Worm (Caenorhabditis elegans) whole organism, L2 larva: ENCODE measurements around the gene Y94H6A.10.

Experiments
- alr-1 ChIP-seq: fragments of 150-350 bp; optimal IDR thresholded peaks from 2 replicates; lab custom pipeline; 2014; ENCODE audit warnings: missing biosample characterization, missing genetic modification characterization
- lin-11 ChIP-seq: fragments of 150-350 bp; sonication (generic microtip); optimal IDR thresholded peaks from 2 replicates; lab custom pipeline; 2014; ENCODE audit warnings: missing biosample characterization, missing genetic modification characterization, inconsistent platforms, mixed read lengths
- lin-39 ChIP-seq: fragments of 150-350 bp; optimal IDR thresholded peaks from 2 replicates; lab custom pipeline; 2014; ENCODE audit warnings: missing biosample characterization, missing genetic modification reagents, missing genetic modification characterization
- lsy-2 ChIP-seq, 2 experiments: fragments of 150-350 bp in 1 of 2; sonication (generic microtip) in 1 of 2; optimal IDR thresholded peaks; 2 replicates each; lab custom pipeline; 2014 to 2017; ENCODE audit warnings: missing biosample characterization in 2 of 2, missing genetic modification characterization in 2 of 2
- nhr-77 ChIP-seq: fragments of 150-350 bp; optimal IDR thresholded peaks from 2 replicates; lab custom pipeline; 2014; ENCODE audit warnings: missing biosample characterization, missing genetic modification characterization
- sem-4 ChIP-seq: fragments of 150-350 bp; optimal IDR thresholded peaks from 2 replicates; lab custom pipeline; 2014; ENCODE audit warnings: missing biosample characterization, missing genetic modification reagents, missing genetic modification characterization
- zag-1 ChIP-seq: fragments of 150-350 bp; optimal IDR thresholded peaks from 2 replicates; lab custom pipeline; 2014; ENCODE audit warnings: missing biosample characterization, missing genetic modification characterization
- ztf-11 ChIP-seq: sonication (generic microtip); optimal IDR thresholded peaks from 2 replicates; lab custom pipeline; 2017; ENCODE audit warnings: missing biosample characterization, missing genetic modification characterization

DNA sequence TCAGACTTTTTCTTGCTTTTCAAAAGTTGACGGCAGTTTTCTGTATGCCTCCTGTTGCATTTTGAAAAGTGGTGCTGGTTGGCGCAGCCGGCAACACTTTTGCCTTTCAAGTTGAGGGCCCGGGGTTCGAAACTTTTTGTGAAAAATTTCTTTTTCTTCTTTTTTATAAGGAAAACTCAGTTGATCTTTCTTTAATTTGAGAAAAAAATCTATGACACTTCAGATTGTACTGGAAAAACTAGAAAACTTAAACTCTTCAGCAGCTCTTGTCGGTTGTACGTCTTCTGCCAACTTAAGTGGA, 45.6 kb downstream of the Y94H6A.10 start:
- TF ChIP-seq lin-11 (tag; lab: Kevin White, UChicago) = no peak
- no peak for TF ChIP-seq nhr-77
- TF ChIP-seq lin-39 = no peak
- TF ChIP-seq ztf-11 (tag; lab: Kevin White, UChicago) = no peak
- no peak for TF ChIP-seq sem-4 (tag; lab: Kevin White, UChicago)
- no peak for TF ChIP-seq alr-1 (tag; lab: Kevin White, UChicago)
- TF ChIP-seq lsy-2 (tag; optimal IDR thresholded peaks at IDR 0.05; lab: Kevin White, UChicago) = no peak
- TF ChIP-seq zag-1 (tag; lab: Kevin White, UChicago) = no peak
